Worm (Caenorhabditis elegans) whole organism, young adult: ENCODE measurements around the gene srg-27.

ENCODE experiments used
- B0336.3 ChIP-seq: fragments of 200-800 bp; sonication (Bioruptor generic); IDR thresholded peaks from 2 replicates; pipeline ENCODE4 v1.3.6; 2022; ENCODE audit warnings: missing genetic modification characterization, missing compliant biosample characterization
- C06A6.2 ChIP-seq: fragments of 200-800 bp; sonication (Bioruptor generic); conservative IDR thresholded peaks from 2 replicates; pipeline ENCODE4 v1.3.6; 2022; ENCODE audit warnings: missing genetic modification characterization, missing compliant biosample characterization
- F22D6.2 ChIP-seq: sonication (generic microtip); optimal IDR thresholded peaks from 2 replicates; lab custom pipeline; 2016; ENCODE audit warnings: mild to moderate bottlenecking, missing genetic modification characterization, missing compliant biosample characterization
- F49E8.2 ChIP-seq: sonication (generic microtip); optimal IDR thresholded peaks from 3 replicates; lab custom pipeline; 2017; ENCODE audit warnings: missing genetic modification characterization, mild to moderate bottlenecking, missing compliant biosample characterization, antibody characterized with exemption, moderate library complexity; ENCODE audit not compliant: insufficient read depth
- F55B11.4 ChIP-seq: sonication (generic microtip); optimal IDR thresholded peaks from 2 replicates; lab custom pipeline; 2016; ENCODE audit warnings: missing compliant biosample characterization, missing genetic modification characterization, borderline replicate concordance; ENCODE audit not compliant: insufficient read depth
- K11D2.4 ChIP-seq: fragments of 200-800 bp; sonication (Bioruptor generic); IDR thresholded peaks from 2 replicates; pipeline ENCODE4 v1.3.6; 2022; ENCODE audit warnings: missing genetic modification reagents, missing genetic modification characterization, missing compliant biosample characterization
- Y53F4B.3 ChIP-seq: fragments of 200-800 bp; sonication (Bioruptor generic); IDR thresholded peaks from 2 replicates; pipeline ENCODE4 v1.3.6; 2022; ENCODE audit warnings: missing genetic modification reagents, missing genetic modification characterization, missing compliant biosample characterization
- Y56A3A.18 ChIP-seq: fragments of 200-800 bp; sonication (Bioruptor generic); IDR thresholded peaks from 2 replicates; pipeline ENCODE4 v1.3.6; 2022; ENCODE audit warnings: missing genetic modification reagents, missing genetic modification characterization, missing compliant biosample characterization
- ama-1 ChIP-seq, 3 experiments: fragments of 150-350 bp in 1 of 3; sonication (generic microtip) in 2 of 3; optimal IDR thresholded peaks; 2 replicates each; lab custom pipeline; 2014 to 2018; ENCODE audit warnings: missing biosample characterization in 2 of 3, missing genetic modification characterization in 2 of 3, missing genetic modification reagents in 2 of 3
- atf-7 ChIP-seq: sonication (generic microtip); optimal IDR thresholded peaks from 2 replicates; lab custom pipeline; 2017; ENCODE audit warnings: mild to moderate bottlenecking, missing genetic modification characterization, missing compliant biosample characterization
- athp-1 ChIP-seq: sonication (generic microtip); optimal IDR thresholded peaks from 2 replicates; lab custom pipeline; 2017; ENCODE audit warnings: mild to moderate bottlenecking, missing genetic modification characterization, missing compliant biosample characterization
- attf-3 ChIP-seq: fragments of 200-800 bp; sonication (Bioruptor generic); conservative IDR thresholded peaks from 2 replicates; pipeline ENCODE4 v1.3.6; 2022; ENCODE audit warnings: missing genetic modification reagents, missing genetic modification characterization, missing compliant biosample characterization
- ceh-100 ChIP-seq: fragments of 200-800 bp; sonication (Bioruptor generic); IDR thresholded peaks from 2 replicates; pipeline ENCODE4 v1.3.6; 2022; ENCODE audit warnings: missing genetic modification reagents, missing genetic modification characterization, missing compliant biosample characterization
- ceh-27 ChIP-seq: fragments of 200-800 bp; sonication (Bioruptor generic); optimal IDR thresholded peaks from 2 replicates; lab custom pipeline; 2018; ENCODE audit warnings: mild to moderate bottlenecking, missing genetic modification characterization, moderate library complexity, missing compliant biosample characterization
- ceh-40 ChIP-seq: fragments of 200-800 bp; sonication (Bioruptor generic); IDR thresholded peaks from 2 replicates; pipeline ENCODE4 v1.3.6; 2022; ENCODE audit warnings: missing genetic modification characterization, missing compliant biosample characterization
- ceh-91 ChIP-seq: fragments of 200-800 bp; sonication (Bioruptor generic); IDR thresholded peaks from 2 replicates; pipeline ENCODE4 v1.3.6; 2022; ENCODE audit warnings: missing genetic modification reagents, missing genetic modification characterization, missing compliant biosample characterization
- die-1 ChIP-seq: sonication (generic microtip); optimal IDR thresholded peaks from 2 replicates; lab custom pipeline; 2016; ENCODE audit warnings: missing genotype, mild to moderate bottlenecking, missing genetic modification characterization, missing compliant biosample characterization
- dpff-1 ChIP-seq: sonication (generic microtip); optimal IDR thresholded peaks from 2 replicates; lab custom pipeline; 2017; ENCODE audit warnings: mild to moderate bottlenecking, missing genetic modification characterization, missing compliant biosample characterization
- egl-18 ChIP-seq: fragments of 200-800 bp; sonication (Bioruptor generic); IDR thresholded peaks from 2 replicates; pipeline ENCODE4 v1.3.6; 2022; ENCODE audit warnings: missing genetic modification reagents, missing genetic modification characterization, missing compliant biosample characterization
- ekl-4 ChIP-seq: fragments of 200-800 bp; sonication (Bioruptor generic); IDR thresholded peaks from 2 replicates; pipeline ENCODE4 v1.3.6; 2022; ENCODE audit warnings: missing genetic modification reagents, missing genetic modification characterization, missing compliant biosample characterization
- hmg-1.2 ChIP-seq: fragments of 200-800 bp; sonication (Bioruptor generic); IDR thresholded peaks from 2 replicates; pipeline ENCODE4 v1.3.6; 2022; ENCODE audit warnings: missing genetic modification reagents, missing genetic modification characterization, missing compliant biosample characterization
- hmg-20 ChIP-seq: fragments of 200-800 bp; sonication (Bioruptor generic); IDR thresholded peaks from 2 replicates; pipeline ENCODE4 v1.3.6; 2022; ENCODE audit warnings: missing genetic modification reagents, missing genetic modification characterization, missing compliant biosample characterization
- hrde-1 ChIP-seq: sonication (generic microtip); optimal IDR thresholded peaks from 2 replicates; lab custom pipeline; 2016; ENCODE audit warnings: missing genetic modification characterization, mild to moderate bottlenecking, missing compliant biosample characterization, moderate library complexity, missing genotype, missing genetic modification reagents, borderline replicate concordance
- let-607 ChIP-seq, 2 experiments: fragments of 200-800 bp in 1 of 2; sonication (Bioruptor generic) in 1 of 2; sonication (generic microtip) in 1 of 2; optimal IDR thresholded peaks; 2 replicates each; lab custom pipeline; 2016 to 2018; ENCODE audit warnings: mild to moderate bottlenecking in 2 of 2, missing compliant biosample characterization in 2 of 2, missing genetic modification characterization in 2 of 2, moderate library complexity in 2 of 2, missing genotype in 1 of 2
- lin-54 ChIP-seq: fragments of 200-800 bp; sonication (Bioruptor generic); optimal IDR thresholded peaks from 2 replicates; lab custom pipeline; 2018; ENCODE audit warnings: mild to moderate bottlenecking, missing genetic modification characterization, missing compliant biosample characterization
- lir-1 ChIP-seq: fragments of 200-800 bp; sonication (Bioruptor generic); conservative IDR thresholded peaks from 2 replicates; pipeline ENCODE4 v1.3.6; 2022; ENCODE audit warnings: missing genetic modification reagents, missing genetic modification characterization, missing compliant biosample characterization
- madf-6 ChIP-seq: fragments of 200-800 bp; sonication (Bioruptor generic); IDR thresholded peaks from 2 replicates; pipeline ENCODE4 v1.3.6; 2022; ENCODE audit warnings: missing genetic modification reagents, missing genetic modification characterization, missing compliant biosample characterization
- mes-4 ChIP-seq: sonication (generic microtip); optimal IDR thresholded peaks from 2 replicates; lab custom pipeline; 2016; ENCODE audit warnings: missing genotype, missing genetic modification characterization, missing compliant biosample characterization
- nhr-179 ChIP-seq: sonication (generic microtip); optimal IDR thresholded peaks from 2 replicates; lab custom pipeline; 2016; ENCODE audit warnings: mild to moderate bottlenecking, missing genetic modification characterization, missing compliant biosample characterization
- nhr-27 ChIP-seq: fragments of 200-800 bp; sonication (Bioruptor generic); optimal IDR thresholded peaks from 2 replicates; lab custom pipeline; 2018; ENCODE audit warnings: mild to moderate bottlenecking, missing genetic modification characterization, moderate library complexity, missing compliant biosample characterization
- nhr-80 ChIP-seq: sonication (generic microtip); optimal IDR thresholded peaks from 2 replicates; lab custom pipeline; 2016; ENCODE audit warnings: missing genetic modification characterization, missing compliant biosample characterization
- nhr-90 ChIP-seq: sonication (generic microtip); optimal IDR thresholded peaks from 2 replicates; lab custom pipeline; 2016; ENCODE audit warnings: missing genotype, mild to moderate bottlenecking, missing genetic modification characterization, missing compliant biosample characterization
- pha-4 ChIP-seq: fragments of 150-350 bp; sonication (generic microtip); optimal IDR thresholded peaks from 2 replicates; lab custom pipeline; 2014; ENCODE audit warnings: missing biosample characterization, missing genetic modification reagents, missing genetic modification characterization
- rcor-1 ChIP-seq: fragments of 200-800 bp; sonication (Bioruptor generic); IDR thresholded peaks from 2 replicates; pipeline ENCODE4 v1.3.6; 2022; ENCODE audit warnings: missing genetic modification reagents, missing genetic modification characterization, missing compliant biosample characterization
- rpc-1 ChIP-seq, 2 experiments: fragments of 150-350 bp in 1 of 2; sonication (generic microtip) in 1 of 2; optimal IDR thresholded peaks; 2 replicates each; lab custom pipeline; 2014 to 2018; ENCODE audit warnings: missing biosample characterization in 1 of 2, missing genetic modification characterization in 1 of 2, missing genetic modification reagents in 1 of 2, missing genotype in 1 of 2
- snpc-3.4 ChIP-seq: sonication (generic microtip); optimal IDR thresholded peaks from 2 replicates; lab custom pipeline; 2017; ENCODE audit warnings: missing genetic modification characterization, mild to moderate bottlenecking, missing compliant biosample characterization, antibody characterized with exemption, moderate library complexity, missing genotype, missing genetic modification reagents
- somi-1 ChIP-seq: fragments of 200-800 bp; sonication (Bioruptor generic); optimal IDR thresholded peaks from 2 replicates; lab custom pipeline; 2018; ENCODE audit warnings: mild to moderate bottlenecking, missing genetic modification characterization, missing compliant biosample characterization
- tbp1 ChIP-seq: fragments of 200-800 bp; sonication (Bioruptor generic); optimal IDR thresholded peaks from 2 replicates; lab custom pipeline; 2018; ENCODE audit warnings: mild to moderate bottlenecking, missing genetic modification characterization, missing compliant biosample characterization
- tbx-9 ChIP-seq: sonication (generic microtip); optimal IDR thresholded peaks from 2 replicates; lab custom pipeline; 2016; ENCODE audit warnings: borderline replicate concordance, missing genetic modification characterization, inconsistent platforms, missing compliant biosample characterization
- tlf-1 ChIP-seq: fragments of 200-800 bp; sonication (Bioruptor generic); optimal IDR thresholded peaks from 2 replicates; lab custom pipeline; 2018; ENCODE audit warnings: mild to moderate bottlenecking, missing genetic modification characterization, missing compliant biosample characterization
- ztf-18 ChIP-seq: sonication (generic microtip); optimal IDR thresholded peaks from 2 replicates; lab custom pipeline; 2016; ENCODE audit warnings: missing genotype, mild to moderate bottlenecking, missing genetic modification characterization, missing compliant biosample characterization
- ztf-26 ChIP-seq: sonication (generic microtip); optimal IDR thresholded peaks from 2 replicates; lab custom pipeline; 2017; ENCODE audit warnings: missing genetic modification characterization, missing compliant biosample characterization
- ztf-28 ChIP-seq: fragments of 200-800 bp; sonication (Bioruptor generic); IDR thresholded peaks from 2 replicates; pipeline ENCODE4 v1.3.6; 2022; ENCODE audit warnings: missing genetic modification reagents, missing genetic modification characterization, missing compliant biosample characterization

srg-27 gene

DNA sequence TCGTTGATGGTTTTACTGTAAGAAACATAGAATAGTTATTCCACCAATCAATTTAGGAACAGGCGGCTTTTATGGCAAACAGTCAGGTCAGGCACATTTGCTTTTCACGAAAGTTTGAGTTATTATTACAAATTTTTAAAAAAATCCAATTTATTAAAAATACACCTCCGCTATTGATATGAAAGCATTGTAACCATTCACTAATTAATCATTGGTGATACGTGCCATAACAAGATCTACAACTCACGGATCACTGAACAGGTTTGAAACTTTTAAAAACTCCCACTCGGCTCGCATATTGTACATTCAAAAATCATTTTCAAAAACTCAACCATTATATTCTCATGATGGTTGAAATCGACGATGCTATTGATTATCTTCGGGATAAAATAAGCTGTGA lies at the start of gene srg-27:
srg-27 (plus strand) TSS at position 301 of the 400 bp plus-strand sequence.
- TF ChIP-seq hmg-1.2 (GFP tag; lab: Robert Waterston, UW) (no peak), Y56A3A.18 (no peak), atf-7 (no peak), rpc-1 (optimal IDR thresholded peaks at IDR 0.05; lab: Kevin White, UChicago) (no peak), rpc-1 (tag; optimal IDR thresholded peaks at IDR 0.05; lab: Kevin White, UChicago) (no peak), tlf-1 (GFP tag; lab: Kevin White, UChicago) (no peak), K11D2.4 (no peak), Y53F4B.3 (GFP tag; lab: Robert Waterston, UW) (no peak), F55B11.4 (no peak), lin-54 (no peak), lir-1 (no peak), F49E8.2 (tag; lab: Kevin White, UChicago) (no peak), die-1 (no peak), nhr-179 (tag; lab: Kevin White, UChicago) (no peak), egl-18 (no peak), hrde-1 (no peak), ceh-91 (GFP tag; lab: Robert Waterston, UW) (no peak), ceh-27 (no peak), rcor-1 (GFP tag; lab: Robert Waterston, UW) (no peak)

DNA sequence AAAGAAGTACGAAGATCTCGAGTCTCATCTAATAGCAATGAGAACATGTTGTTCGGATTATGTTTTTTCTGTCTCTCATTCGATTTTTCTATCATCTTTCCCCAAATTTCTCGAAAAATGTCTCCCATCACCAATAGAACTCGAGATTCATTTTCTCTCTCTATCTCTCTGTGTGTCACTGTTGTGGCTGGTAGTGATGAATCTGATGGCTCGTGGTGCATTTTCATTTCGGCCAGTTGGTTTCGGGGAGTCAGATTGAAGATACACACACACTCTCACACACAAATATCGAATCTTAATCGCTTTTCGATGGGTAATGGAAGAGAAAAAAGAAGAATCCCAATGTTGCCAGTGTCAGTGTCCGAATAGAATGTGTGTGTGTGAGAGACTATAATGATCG lies 43.7 kb upstream of the srg-27 start:
- TF ChIP-seq ekl-4 (GFP tag; lab: Robert Waterston, UW) (no peak), snpc-3.4 (tag; lab: Kevin White, UChicago) (no peak), somi-1 (GFP tag; lab: Kevin White, UChicago) (peak; percentile 2)

DNA sequence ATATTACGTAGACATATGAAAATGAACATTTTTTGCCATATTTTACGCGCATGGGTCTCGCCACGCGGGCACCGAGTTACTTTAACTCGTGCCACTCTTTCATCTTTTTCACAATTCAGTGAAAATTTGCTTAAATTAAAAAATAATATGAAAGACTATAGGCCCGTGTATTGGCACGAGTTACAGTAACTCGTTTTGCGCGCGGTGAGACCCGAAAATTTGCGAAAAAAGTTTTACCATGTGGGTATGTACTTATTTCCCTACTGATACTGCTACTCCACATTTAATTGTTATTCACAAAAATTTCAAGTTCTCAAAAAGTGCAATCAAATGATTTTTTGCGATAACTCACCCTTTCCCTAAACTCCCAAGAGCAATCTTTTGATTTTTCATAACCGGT lies 41.9 kb upstream of the srg-27 start:
- TF ChIP-seq atf-7 (no peak), pha-4 (tag; lab: Kevin White, UChicago) (no peak), B0336.3 (GFP tag; lab: Robert Waterston, UW) (no peak), ztf-26 (tag; lab: Kevin White, UChicago) (no peak), ceh-91 (GFP tag; lab: Robert Waterston, UW) (no peak), nhr-90 (no peak), nhr-80 (tag; lab: Kevin White, UChicago) (no peak), Y53F4B.3 (GFP tag; lab: Robert Waterston, UW) (no peak), ama-1 (optimal IDR thresholded peaks at IDR 0.05; lab: Kevin White, UChicago) (no peak), ama-1 (GFP tag; optimal IDR thresholded peaks at IDR 0.05; lab: Kevin White, UChicago) (no peak), madf-6 (no peak), nhr-179 (tag; lab: Kevin White, UChicago) (no peak), nhr-27 (tag; lab: Kevin White, UChicago) (no peak), ceh-40 (no peak)

DNA sequence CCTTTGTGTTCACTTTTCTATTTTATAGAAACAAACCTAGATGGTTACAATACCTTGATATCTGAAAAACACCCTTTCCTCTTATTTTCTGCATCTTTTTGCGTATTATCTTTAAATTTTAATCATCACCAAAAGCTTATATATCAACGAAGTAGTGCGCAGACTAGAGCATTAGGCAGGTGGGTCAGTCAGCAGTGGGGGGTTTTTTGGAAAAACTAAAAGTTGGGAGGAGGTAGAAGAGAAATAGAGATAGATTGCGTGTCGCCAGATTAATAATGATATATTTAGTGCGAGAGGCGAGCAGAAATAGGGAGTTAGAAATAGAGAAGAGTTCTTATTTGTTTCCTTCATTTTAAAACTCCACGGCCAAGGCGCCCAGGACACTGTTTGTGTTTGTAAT lies 38.4 kb upstream of the srg-27 start:
- no peak for TF ChIP-seq K11D2.4
- no peak for TF ChIP-seq F22D6.2 (tag; lab: Kevin White, UChicago)
- TF ChIP-seq dpff-1 (tag; lab: Kevin White, UChicago), result no peak
- no peak for TF ChIP-seq ceh-91 (GFP tag; lab: Robert Waterston, UW)

DNA sequence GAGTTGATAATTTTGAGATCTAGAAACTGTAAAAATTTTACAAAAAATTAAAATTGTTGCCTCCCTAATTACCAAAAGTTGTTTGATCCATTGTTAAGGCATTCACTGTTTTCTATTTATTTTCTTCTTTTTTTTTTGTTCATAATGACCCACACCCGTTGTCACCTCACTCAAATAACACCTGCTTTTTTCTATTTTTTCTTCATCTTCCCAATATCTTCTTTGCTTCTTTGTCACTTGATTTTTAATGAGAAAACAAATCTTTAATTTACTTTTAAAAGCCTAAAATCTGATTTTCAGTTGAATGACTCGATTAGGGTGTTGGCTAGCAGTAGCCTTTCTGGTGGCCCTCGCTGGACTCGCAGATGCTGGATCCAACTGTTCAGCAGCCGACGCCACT lies 36.2 kb upstream of the srg-27 start, which contains the start of gene ncx-2:
ncx-2 (plus strand) TSS at position 301 of the 400 bp plus-strand sequence.
- TF ChIP-seq tbp1 (GFP tag; lab: Kevin White, UChicago) (no peak), snpc-3.4 (tag; lab: Kevin White, UChicago) (no peak), tbx-9 (tag; lab: Kevin White, UChicago) (no peak), mes-4 (no peak), attf-3 (no peak), hmg-20 (GFP tag; lab: Robert Waterston, UW) (no peak), let-607 (tag; optimal IDR thresholded peaks at IDR 0.05; lab: Kevin White, UChicago) (no peak), ztf-18 (tag; lab: Kevin White, UChicago) (no peak), egl-18 (no peak), atf-7 (no peak), ztf-28 (no peak), ceh-100 (GFP tag; lab: Robert Waterston, UW) (no peak), hrde-1 (no peak), athp-1 (no peak), C06A6.2 (GFP tag; lab: Robert Waterston, UW) (no peak)
